Worm (Caenorhabditis elegans): ENCODE data around the gene dmsr-5.

DNA sequence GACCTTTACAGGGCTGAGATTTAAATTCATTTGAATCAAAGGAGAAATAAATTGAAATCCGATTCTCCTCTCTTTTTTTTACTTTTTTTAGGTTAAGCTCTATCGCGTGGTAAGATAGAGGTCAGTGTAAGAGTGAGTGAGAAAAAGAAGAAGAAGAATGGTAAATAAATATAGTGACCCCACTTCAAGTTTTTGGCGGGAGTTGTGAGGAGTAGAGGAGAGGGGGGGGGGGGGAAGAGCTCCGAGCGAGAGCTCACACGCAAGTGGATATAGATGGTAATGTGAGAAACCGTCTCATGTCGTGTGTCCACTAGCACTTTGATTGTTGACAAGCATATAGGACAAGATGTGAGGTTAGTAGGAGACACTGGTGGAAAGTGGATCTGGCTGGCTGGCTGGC lies 28.0 kb downstream of the dmsr-5 start, which contains the start of gene W05B2.2:
- TF ChIP-seq snpc-4 (GFP tag; optimal IDR thresholded peaks at IDR 0.05), result no peak
- TF ChIP-seq snpc-4 (tag; optimal IDR thresholded peaks at IDR 0.05), result no peak
- no peak for TF ChIP-seq ceh-91 (GFP tag; IDR thresholded peaks at IDR 0.05)
- TF ChIP-seq unc-62 (GFP tag; optimal IDR thresholded peaks at IDR 0.05), result no peak
- TF ChIP-seq nfya-1 (tag; optimal IDR thresholded peaks at IDR 0.05; ENCODE audit: borderline replicate concordance, insufficient read depth), result no peak
- no peak for TF ChIP-seq fkh-3 (tag; optimal IDR thresholded peaks at IDR 0.05)
- TF ChIP-seq nfya-2 (GFP tag; IDR thresholded peaks at IDR 0.05), result no peak
- TF ChIP-seq F39B2.1 (GFP tag; IDR thresholded peaks at IDR 0.05), result no peak
- TF ChIP-seq lin-26 (GFP tag; IDR thresholded peaks at IDR 0.05), result no peak
- TF ChIP-seq ceh-79 (tag; optimal IDR thresholded peaks at IDR 0.05), result no peak
- TF ChIP-seq mxl-1 (tag; optimal IDR thresholded peaks at IDR 0.05), result no peak
- no peak for TF ChIP-seq madf-3 (GFP tag; IDR thresholded peaks at IDR 0.05)
- TF ChIP-seq ama-1 (optimal IDR thresholded peaks at IDR 0.05), result no peak
- TF ChIP-seq ama-1 (GFP tag; optimal IDR thresholded peaks at IDR 0.05), result no peak
- TF ChIP-seq ZK185.1 (tag; optimal IDR thresholded peaks at IDR 0.05; ENCODE audit: poor library complexity, severe bottlenecking), result no peak

All from whole organism, young adult.